Worm (Caenorhabditis elegans): ENCODE measurements around the gene F59B2.12.

Gene F59B2.12

ce11 chrIII:9017181-9017651 is at the start of gene F59B2.12:
F59B2.12 (plus strand) TSS chrIII:9017601.
- TF ChIP-seq tab-1 (GFP tag; IDR thresholded peaks at IDR 0.05) (no peak), ref-1 (GFP tag; conservative IDR thresholded peaks at IDR 0.05) (no peak), klf-2 (GFP tag; conservative IDR thresholded peaks at IDR 0.05) (no peak), T22C8.4 (GFP tag; IDR thresholded peaks at IDR 0.05) (no peak), cog-1 (tag; optimal IDR thresholded peaks at IDR 0.05) (no peak), ztf-23 (GFP tag; IDR thresholded peaks at IDR 0.05) (no peak), flt-1 (GFP tag; IDR thresholded peaks at IDR 0.05) (no peak), ztf-29 (GFP tag; IDR thresholded peaks at IDR 0.05) (no peak), med-1 (GFP tag; optimal IDR thresholded peaks at IDR 0.05; ENCODE audit: insufficient read depth) (no peak)

- TF ChIP-seq klf-2 (GFP tag; conservative IDR thresholded peaks at IDR 0.05), result no peak
- no peak for TF ChIP-seq T22C8.4 (GFP tag; IDR thresholded peaks at IDR 0.05)
- no peak for TF ChIP-seq flt-1 (GFP tag; IDR thresholded peaks at IDR 0.05)
- no peak for TF ChIP-seq tab-1 (GFP tag; IDR thresholded peaks at IDR 0.05)
Measured at ce11 chrIII:8967639-8968038, 49.8 kb upstream of the F59B2.12 start, which contains the start of the genes bud-13 and rpap-2. bud-13 (minus strand) TSS chrIII:8967727. rpap-2 (plus strand) TSS chrIII:8967967.

- TF ChIP-seq ztf-23 (GFP tag; IDR thresholded peaks at IDR 0.05) (peak; percentile 66; the same call in 1 of the 2 replicates), ref-1 (GFP tag; conservative IDR thresholded peaks at IDR 0.05) (no peak), klf-2 (GFP tag; conservative IDR thresholded peaks at IDR 0.05) (no peak), T22C8.4 (GFP tag; IDR thresholded peaks at IDR 0.05) (no peak), flt-1 (GFP tag; IDR thresholded peaks at IDR 0.05) (0 out of 2 replicates have a peak, but pooled peaks have one; percentile 47), tab-1 (GFP tag; IDR thresholded peaks at IDR 0.05) (peak; percentile 57; the same call in 1 of the 2 replicates), med-1 (GFP tag; optimal IDR thresholded peaks at IDR 0.05; ENCODE audit: insufficient read depth) (peak; percentile 54)
Measured at ce11 chrIII:8971255-8972020, 46.0 kb upstream of the F59B2.12 start, which contains the start of the genes eif-3.D and R08D7.4. eif-3.D (minus strand) TSS chrIII:8971578. R08D7.4 (plus strand) TSS chrIII:8971892.

ce11 chrIII:8973163-8973562 is 44.2 kb upstream of the F59B2.12 start:
- no peak for TF ChIP-seq ztf-23 (GFP tag; IDR thresholded peaks at IDR 0.05)
- no peak for TF ChIP-seq klf-2 (GFP tag; conservative IDR thresholded peaks at IDR 0.05)
- TF ChIP-seq med-1 (GFP tag; optimal IDR thresholded peaks at IDR 0.05; ENCODE audit: insufficient read depth), result no peak

- no peak for TF ChIP-seq ref-1 (GFP tag; conservative IDR thresholded peaks at IDR 0.05)
- TF ChIP-seq med-1 (GFP tag; optimal IDR thresholded peaks at IDR 0.05; ENCODE audit: insufficient read depth), result no peak
- no peak for TF ChIP-seq ztf-23 (GFP tag; IDR thresholded peaks at IDR 0.05)
- TF ChIP-seq klf-2 (GFP tag; conservative IDR thresholded peaks at IDR 0.05), result no peak
- TF ChIP-seq tab-1 (GFP tag; IDR thresholded peaks at IDR 0.05), result no peak
- no peak for TF ChIP-seq cog-1 (tag; optimal IDR thresholded peaks at IDR 0.05)
- TF ChIP-seq T22C8.4 (GFP tag; IDR thresholded peaks at IDR 0.05), result no peak
- no peak for TF ChIP-seq ztf-29 (GFP tag; IDR thresholded peaks at IDR 0.05)
- no peak for TF ChIP-seq flt-1 (GFP tag; IDR thresholded peaks at IDR 0.05)
Measured at ce11 chrIII:8973826-8974225, 43.6 kb upstream of the F59B2.12 start, which contains the start of gene R08D7.5. R08D7.5 (plus strand) TSS chrIII:8974126.

ce11 chrIII:8974835-8975234 is 42.6 kb upstream of the F59B2.12 start:
- TF ChIP-seq tab-1 (GFP tag; IDR thresholded peaks at IDR 0.05) (no peak), ztf-29 (GFP tag; IDR thresholded peaks at IDR 0.05) (no peak), ztf-23 (GFP tag; IDR thresholded peaks at IDR 0.05) (no peak), ref-1 (GFP tag; conservative IDR thresholded peaks at IDR 0.05) (no peak), klf-2 (GFP tag; conservative IDR thresholded peaks at IDR 0.05) (no peak), flt-1 (GFP tag; IDR thresholded peaks at IDR 0.05) (no peak), T22C8.4 (GFP tag; IDR thresholded peaks at IDR 0.05) (no peak), cog-1 (tag; optimal IDR thresholded peaks at IDR 0.05) (no peak), med-1 (GFP tag; optimal IDR thresholded peaks at IDR 0.05; ENCODE audit: insufficient read depth) (no peak)

ce11 chrIII:8978512-8979352 is 38.7 kb upstream of the F59B2.12 start:
- TF ChIP-seq tab-1 (GFP tag; IDR thresholded peaks at IDR 0.05), result no peak
- no peak for TF ChIP-seq cog-1 (tag; optimal IDR thresholded peaks at IDR 0.05)
- no peak for TF ChIP-seq T22C8.4 (GFP tag; IDR thresholded peaks at IDR 0.05)

- TF ChIP-seq ztf-23 (GFP tag; IDR thresholded peaks at IDR 0.05), result no peak
- no peak for TF ChIP-seq tab-1 (GFP tag; IDR thresholded peaks at IDR 0.05)
- TF ChIP-seq med-1 (GFP tag; optimal IDR thresholded peaks at IDR 0.05; ENCODE audit: insufficient read depth), result no peak
- TF ChIP-seq klf-2 (GFP tag; conservative IDR thresholded peaks at IDR 0.05), result no peak
- no peak for TF ChIP-seq cog-1 (tag; optimal IDR thresholded peaks at IDR 0.05)
- TF ChIP-seq T22C8.4 (GFP tag; IDR thresholded peaks at IDR 0.05), result no peak
- TF ChIP-seq flt-1 (GFP tag; IDR thresholded peaks at IDR 0.05), result no peak
- TF ChIP-seq ref-1 (GFP tag; conservative IDR thresholded peaks at IDR 0.05), result no peak
- no peak for TF ChIP-seq ztf-29 (GFP tag; IDR thresholded peaks at IDR 0.05)
Measured at ce11 chrIII:8980892-8981291, 36.5 kb upstream of the F59B2.12 start.

- TF ChIP-seq klf-2 (GFP tag; conservative IDR thresholded peaks at IDR 0.05), result no peak
- TF ChIP-seq ztf-23 (GFP tag; IDR thresholded peaks at IDR 0.05), result 0 out of 2 replicates have a peak, but pooled peaks have one; percentile 44
- 0 out of 2 replicates have a peak, but pooled peaks have one; percentile 10 for TF ChIP-seq flt-1 (GFP tag; IDR thresholded peaks at IDR 0.05)
Measured at ce11 chrIII:8981847-8982479, 35.4 kb upstream of the F59B2.12 start, which contains the start of gene pde-2. pde-2 (minus strand) TSS chrIII:8981897.

Data from whole organism, midembryonic.